Fruit fly (Drosophila melanogaster) whole organism, embryonic: ENCODE measurements around the gene Cpr62Ba.
A peak's percentile ranks its signal among the peaks of the same experiment; 100 is the strongest.

ENCODE experiments used
- Asciz ChIP-seq: fragments of 200-800 bp; sonication (Bioruptor generic); optimal IDR thresholded peaks from 2 replicates; lab custom pipeline; 2017; ENCODE audit warnings: missing biosample characterization, mild to moderate bottlenecking, missing genetic modification characterization, missing genetic modification reagents
- B-H2 ChIP-seq: fragments of 200-800 bp; sonication (Bioruptor generic); optimal IDR thresholded peaks from 2 replicates; lab custom pipeline; 2018; ENCODE audit warnings: missing biosample characterization, mild to moderate bottlenecking, missing genetic modification characterization
- Blimp-1 ChIP-seq: fragments of 200-800 bp; sonication (Bioruptor generic); optimal IDR thresholded peaks from 3 replicates; lab custom pipeline; 2018; ENCODE audit warnings: missing biosample characterization, missing genetic modification characterization, mild to moderate bottlenecking, moderate library complexity, missing genetic modification reagents
- BtbVII ChIP-seq: fragments of 200-800 bp; sonication (Bioruptor generic); optimal IDR thresholded peaks from 3 replicates; lab custom pipeline; 2017; ENCODE audit warnings: missing biosample characterization, mild to moderate bottlenecking, missing genetic modification characterization
- CG10431 ChIP-seq: fragments of 200-800 bp; sonication (Bioruptor generic); optimal IDR thresholded peaks from 3 replicates; lab custom pipeline; 2018; ENCODE audit warnings: missing biosample characterization, mild to moderate bottlenecking, missing genetic modification characterization
- CG10959 ChIP-seq: fragments of 200-800 bp; sonication (Bioruptor generic); IDR thresholded peaks from 2 replicates; pipeline ENCODE4 v1.3.6; 2022; ENCODE audit warnings: missing biosample characterization, missing genetic modification characterization
- CG12219 ChIP-seq: fragments of 200-800 bp; sonication (Bioruptor generic); optimal IDR thresholded peaks from 3 replicates; lab custom pipeline; 2018; ENCODE audit warnings: missing biosample characterization, mild to moderate bottlenecking, missing genetic modification characterization
- CG12659 ChIP-seq: fragments of 200-800 bp; sonication (Bioruptor generic); optimal IDR thresholded peaks from 3 replicates; lab custom pipeline; 2017; ENCODE audit warnings: mild to moderate bottlenecking, missing biosample characterization, missing genetic modification reagents, missing genetic modification characterization
- CG14860 ChIP-seq: fragments of 200-800 bp; sonication (Bioruptor generic); IDR thresholded peaks from 3 replicates; pipeline ENCODE4 v1.3.6; 2022; ENCODE audit warnings: missing biosample characterization, missing genetic modification characterization; ENCODE audit not compliant: partially characterized antibody
- CG15011 ChIP-seq: fragments of 200-800 bp; sonication (Bioruptor generic); optimal IDR thresholded peaks from 3 replicates; lab custom pipeline; 2018; ENCODE audit warnings: missing biosample characterization, mild to moderate bottlenecking, missing genetic modification characterization
- CG15073 ChIP-seq: fragments of 200-800 bp; sonication (Bioruptor generic); optimal IDR thresholded peaks from 2 replicates; lab custom pipeline; 2016; ENCODE audit warnings: missing biosample characterization, missing genetic modification characterization
- CG15514 ChIP-seq: fragments of 200-800 bp; sonication (Bioruptor generic); optimal IDR thresholded peaks from 3 replicates; lab custom pipeline; 2017; ENCODE audit warnings: missing biosample characterization, missing genetic modification characterization, mild to moderate bottlenecking, moderate library complexity, missing genetic modification reagents
- CG16863 ChIP-seq: fragments of 200-800 bp; sonication (Bioruptor generic); optimal IDR thresholded peaks from 3 replicates; lab custom pipeline; 2016; ENCODE audit warnings: missing biosample characterization, missing genetic modification characterization
- CG17186 ChIP-seq: fragments of 200-800 bp; sonication (Bioruptor generic); optimal IDR thresholded peaks from 3 replicates; lab custom pipeline; 2017; ENCODE audit warnings: missing biosample characterization, missing genetic modification reagents, missing genetic modification characterization
- CG17385 ChIP-seq: fragments of 200-800 bp; sonication (Bioruptor generic); optimal IDR thresholded peaks from 3 replicates; lab custom pipeline; 2018; ENCODE audit warnings: missing biosample characterization, mild to moderate bottlenecking, missing genetic modification characterization
- CG2199 ChIP-seq: fragments of 200-800 bp; sonication (Bioruptor generic); IDR thresholded peaks from 3 replicates; pipeline ENCODE4 v1.3.6; 2022; ENCODE audit warnings: missing biosample characterization, missing genetic modification characterization
- CG2202 ChIP-seq: fragments of 200-800 bp; sonication (Bioruptor generic); optimal IDR thresholded peaks from 2 replicates; lab custom pipeline; 2018; ENCODE audit warnings: missing biosample characterization, mild to moderate bottlenecking, missing genetic modification characterization
- CG30431 ChIP-seq: fragments of 200-800 bp; sonication (Bioruptor generic); optimal IDR thresholded peaks from 2 replicates; lab custom pipeline; 2017; ENCODE audit warnings: missing biosample characterization, missing genetic modification characterization
- CG32532 ChIP-seq: fragments of 200-800 bp; sonication (Bioruptor generic); IDR thresholded peaks from 2 replicates; pipeline ENCODE4 v1.3.6; 2022; ENCODE audit warnings: missing biosample characterization, missing genetic modification characterization
- CG3838 ChIP-seq: fragments of 200-800 bp; sonication (Bioruptor generic); optimal IDR thresholded peaks from 3 replicates; lab custom pipeline; 2016; ENCODE audit warnings: missing biosample characterization, missing genetic modification characterization
- CG7745 ChIP-seq: fragments of 200-800 bp; sonication (Bioruptor generic); optimal IDR thresholded peaks from 2 replicates; lab custom pipeline; 2018; ENCODE audit warnings: missing biosample characterization, mild to moderate bottlenecking, missing genetic modification characterization, moderate library complexity
- CG8089 ChIP-seq: fragments of 200-800 bp; sonication (Bioruptor generic); optimal IDR thresholded peaks from 3 replicates; lab custom pipeline; 2016; ENCODE audit warnings: missing biosample characterization, missing genetic modification characterization
- CG9437 ChIP-seq: fragments of 200-800 bp; sonication (Bioruptor generic); optimal IDR thresholded peaks from 2 replicates; lab custom pipeline; 2018; ENCODE audit warnings: missing biosample characterization, mild to moderate bottlenecking, missing genetic modification characterization
- D19B ChIP-seq: fragments of 200-800 bp; sonication (Bioruptor generic); optimal IDR thresholded peaks from 2 replicates; lab custom pipeline; 2017; ENCODE audit warnings: missing biosample characterization, mild to moderate bottlenecking, missing genetic modification characterization
- Deaf1 ChIP-seq: fragments of 200-800 bp; optimal IDR thresholded peaks from 3 replicates; lab custom pipeline; 2019; ENCODE audit warnings: missing biosample characterization, mild to moderate bottlenecking, missing genetic modification characterization, moderate library complexity
- Dfd ChIP-seq, 2 experiments: fragments of >200 bp; optimal IDR thresholded peaks; 2 replicates each; lab custom pipeline; 2017; ENCODE audit warnings: missing biosample characterization in 2 of 2, missing genetic modification characterization in 2 of 2
- Dll ChIP-seq: fragments of 200-800 bp; sonication (Bioruptor generic); IDR thresholded peaks from 4 replicates; pipeline ENCODE4 v1.3.6; 2022; ENCODE audit warnings: missing biosample characterization, missing genetic modification characterization; ENCODE audit not compliant: partially characterized antibody
- Doc2 ChIP-seq: fragments of 200-800 bp; sonication (Bioruptor generic); IDR thresholded peaks from 2 replicates; pipeline ENCODE4 v1.3.6; 2022; ENCODE audit warnings: missing biosample characterization, missing genetic modification characterization
- Hr51 ChIP-seq, 2 experiments: fragments of 200-800 bp; sonication (Bioruptor generic); optimal IDR thresholded peaks; 2 replicates in 1 of 2; 3 replicates in 1 of 2; lab custom pipeline; 2016 to 2018; ENCODE audit warnings: missing biosample characterization in 2 of 2, missing genetic modification characterization in 2 of 2, mild to moderate bottlenecking in 1 of 2, moderate library complexity in 1 of 2
- Hr78 ChIP-seq, 2 experiments: fragments of 200-800 bp in 1 of 2; fragments of >200 bp in 1 of 2; sonication (Bioruptor generic) in 1 of 2; optimal IDR thresholded peaks; 2 replicates each; lab custom pipeline; 2017 to 2019; ENCODE audit warnings: missing biosample characterization in 2 of 2, missing genetic modification characterization in 2 of 2, mild to moderate bottlenecking in 1 of 2, moderate library complexity in 1 of 2
- Hsf ChIP-seq: fragments of 200-800 bp; sonication (Bioruptor generic); optimal IDR thresholded peaks from 3 replicates; lab custom pipeline; 2016; ENCODE audit warnings: missing biosample characterization, missing genetic modification characterization
- Nf-YA ChIP-seq: fragments of 200-800 bp; sonication (Bioruptor generic); IDR thresholded peaks from 2 replicates; pipeline ENCODE4 v1.3.6; 2022; ENCODE audit warnings: missing biosample characterization, missing genetic modification characterization
- Six4 ChIP-seq: fragments of 200-800 bp; sonication (Bioruptor generic); optimal IDR thresholded peaks from 2 replicates; lab custom pipeline; 2016; ENCODE audit warnings: missing biosample characterization, missing genetic modification characterization
- Ssrp ChIP-seq: fragments of 200-800 bp; sonication (Bioruptor generic); optimal IDR thresholded peaks from 2 replicates; lab custom pipeline; 2018; ENCODE audit warnings: missing biosample characterization, mild to moderate bottlenecking, missing genetic modification characterization, moderate library complexity
- Stat92E ChIP-seq, 3 experiments: fragments of >200 bp in 2 of 3; fragments of 200-800 bp in 1 of 3; sonication (Bioruptor generic) in 1 of 3; optimal IDR thresholded peaks; 2 replicates each; lab custom pipeline; 2017 to 2019; ENCODE audit warnings: missing biosample characterization in 3 of 3, missing genetic modification characterization in 3 of 3, mild to moderate bottlenecking in 1 of 3, moderate library complexity in 1 of 3
- abd-A ChIP-seq: fragments of 200-800 bp; sonication (Bioruptor generic); optimal IDR thresholded peaks from 3 replicates; lab custom pipeline; 2019; ENCODE audit warnings: missing biosample characterization, mild to moderate bottlenecking, missing genetic modification characterization, moderate library complexity
- ara ChIP-seq: fragments of 200-800 bp; sonication (Bioruptor generic); IDR thresholded peaks from 2 replicates; pipeline ENCODE4 v1.3.6; 2022; ENCODE audit warnings: missing biosample characterization, missing genetic modification characterization
- dpn ChIP-seq, 2 experiments: fragments of 200-800 bp; sonication (Bioruptor generic); optimal IDR thresholded peaks; 3 replicates each; lab custom pipeline; 2016; ENCODE audit warnings: missing biosample characterization in 2 of 2, missing genetic modification characterization in 2 of 2
- insv ChIP-seq, 2 experiments: fragments of 200-800 bp; sonication (Bioruptor generic); optimal IDR thresholded peaks; 3 replicates each; lab custom pipeline; 2016 to 2018; ENCODE audit warnings: missing biosample characterization in 2 of 2, missing genetic modification characterization in 2 of 2
- lov ChIP-seq, 2 experiments: fragments of 200-800 bp in 1 of 2; fragments of >200 bp in 1 of 2; sonication (Bioruptor generic) in 1 of 2; IDR thresholded peaks in 1 of 2; optimal IDR thresholded peaks in 1 of 2; 2 replicates in 1 of 2; 3 replicates in 1 of 2; pipeline versions ENCODE4 v1.3.6 to Lab custom; 2017 to 2022; ENCODE audit warnings: missing biosample characterization in 1 of 2, missing genetic modification characterization in 1 of 2
- luna ChIP-seq: fragments of 200-800 bp; sonication (Bioruptor generic); optimal IDR thresholded peaks from 2 replicates; lab custom pipeline; 2016; ENCODE audit warnings: missing biosample characterization, missing genetic modification characterization
- p53 ChIP-seq: fragments of 200-800 bp; sonication (Bioruptor generic); optimal IDR thresholded peaks from 2 replicates; lab custom pipeline; 2016; ENCODE audit warnings: missing biosample characterization, missing genetic modification characterization
- pros ChIP-seq: fragments of 200-800 bp; sonication (Bioruptor generic); optimal IDR thresholded peaks from 3 replicates; lab custom pipeline; 2019; ENCODE audit warnings: missing biosample characterization, mild to moderate bottlenecking, missing genetic modification characterization, moderate library complexity
- ro ChIP-seq: fragments of 200-800 bp; sonication (Bioruptor generic); IDR thresholded peaks from 2 replicates; pipeline ENCODE4 v1.3.6; 2022; ENCODE audit warnings: missing biosample characterization, missing genetic modification characterization
- seq ChIP-seq: fragments of 200-800 bp; sonication (Bioruptor generic); IDR thresholded peaks from 2 replicates; pipeline ENCODE4 v1.3.6; 2022; ENCODE audit warnings: missing biosample characterization, missing genetic modification characterization
- trem ChIP-seq: fragments of 200-800 bp; optimal IDR thresholded peaks from 3 replicates; lab custom pipeline; 2019; ENCODE audit warnings: missing biosample characterization, mild to moderate bottlenecking, missing genetic modification characterization, moderate library complexity
- unpg ChIP-seq: fragments of 200-800 bp; sonication (Bioruptor generic); optimal IDR thresholded peaks from 3 replicates; lab custom pipeline; 2018; ENCODE audit warnings: missing biosample characterization, mild to moderate bottlenecking, missing genetic modification characterization, moderate library complexity
- wdn ChIP-seq: fragments of 200-800 bp; sonication (Bioruptor generic); IDR thresholded peaks from 2 replicates; pipeline ENCODE4 v1.3.6; 2022; ENCODE audit warnings: missing biosample characterization, missing genetic modification characterization

The Cpr62Ba gene

DNA sequence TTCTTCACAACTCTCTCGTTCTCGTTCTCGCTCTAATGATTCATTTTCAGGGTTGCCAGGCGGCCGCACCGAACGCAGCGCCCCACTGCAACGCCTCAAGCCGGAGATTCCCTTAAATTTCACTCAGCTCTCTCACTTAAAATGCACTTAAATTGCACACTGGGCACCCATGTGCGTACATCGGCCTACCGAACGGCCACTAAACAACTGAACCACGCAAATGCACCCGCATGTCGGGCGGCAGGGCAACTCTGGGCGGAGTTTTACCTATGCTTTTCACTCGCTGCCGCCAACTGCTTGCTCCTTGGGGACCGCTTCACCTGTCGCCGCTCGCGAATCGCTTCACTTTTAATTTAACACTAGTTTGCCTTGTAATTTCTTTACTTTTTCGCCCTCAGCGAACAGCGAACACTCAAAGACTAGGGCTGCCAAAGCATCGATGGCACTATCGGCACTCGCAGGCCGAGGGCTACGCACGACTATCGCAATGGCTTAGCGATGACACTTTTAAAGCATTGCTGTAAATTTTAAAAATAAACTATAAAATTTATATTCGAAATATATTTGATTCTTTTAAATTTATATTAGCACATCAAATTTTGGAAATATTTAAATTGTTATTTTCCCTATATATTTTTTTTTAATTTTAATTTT is 30.3 kb upstream of the Cpr62Ba start, which contains the start of gene Rap1 (continued):
- TF ChIP-seq Doc2 (GFP tag; lab: Robert Waterston, UW) (no peak), D19B (GFP tag; lab: Kevin White, UChicago) (peak; percentile 36), BtbVII (GFP tag; lab: Kevin White, UChicago) (no peak), Ssrp (tag; lab: Kevin White, UChicago) (no peak), CG7745 (tag; lab: Kevin White, UChicago) (no peak), CG16863 (GFP tag; lab: Kevin White, UChicago) (peak; percentile 25), seq (GFP tag; lab: Robert Waterston, UW) (peak; percentile 26; the same call in 1 of the 2 replicates), Six4 (GFP tag; lab: Kevin White, UChicago) (peak; percentile 62), ara (GFP tag; lab: Robert Waterston, UW) (peak; percentile 54), CG30431 (GFP tag; lab: Kevin White, UChicago) (no peak), p53 (no peak), CG3838 (GFP tag; lab: Kevin White, UChicago) (no peak), Dfd (GFP tag; optimal IDR thresholded peaks at IDR 0.05; lab: Kevin White, UChicago) (no peak), luna (peak; percentile 19), Dll (GFP tag; lab: Robert Waterston, UW) (peak; percentile 89), CG12659 (GFP tag; lab: Kevin White, UChicago) (peak; percentile 64), Hr78 (GFP tag; optimal IDR thresholded peaks at IDR 0.05; lab: Kevin White, UChicago) (no peak), B-H2 (GFP tag; lab: Kevin White, UChicago) (peak; percentile 28), pros (GFP tag; lab: Kevin White, UChicago) (peak; percentile 50), Nf-YA (GFP tag; lab: Robert Waterston, UW) (peak; percentile 21; the same call in 1 of the 2 replicates), CG15514 (peak; percentile 86), Blimp-1 (GFP tag; lab: Kevin White, UChicago) (peak; percentile 50), CG14860 (GFP tag; lab: Robert Waterston, UW) (peak; percentile 87), ro (GFP tag; lab: Robert Waterston, UW) (no peak), Asciz (GFP tag; lab: Kevin White, UChicago) (no peak), CG2199 (GFP tag; lab: Robert Waterston, UW) (no peak), CG2202 (tag; lab: Kevin White, UChicago) (no peak), CG12219 (no peak), CG15073 (GFP tag; lab: Kevin White, UChicago) (no peak), CG9437 (GFP tag; lab: Kevin White, UChicago) (peak; percentile 8), wdn (GFP tag; lab: Robert Waterston, UW) (peak; percentile 51; the same call in 1 of the 2 replicates), lov (optimal IDR thresholded peaks at IDR 0.05; lab: Kevin White, UChicago) (no peak), lov (GFP tag; IDR thresholded peaks at IDR 0.05; lab: Robert Waterston, UW) (no peak), CG15011 (GFP tag; lab: Kevin White, UChicago) (no peak), trem (tag; lab: Kevin White, UChicago) (peak; percentile 53), CG10959 (GFP tag; lab: Robert Waterston, UW) (peak; percentile 58), insv (GFP tag; optimal IDR thresholded peaks at IDR 0.05; lab: Kevin White, UChicago) (no peak), Stat92E (GFP tag; optimal IDR thresholded peaks at IDR 0.05; lab: Kevin White, UChicago) (no peak), abd-A (tag; lab: Kevin White, UChicago) (no peak), CG8089 (peak; percentile 16), CG32532 (GFP tag; lab: Robert Waterston, UW) (peak; percentile 89), Hr51 (GFP tag; optimal IDR thresholded peaks at IDR 0.05; lab: Kevin White, UChicago) (peak in 1 of 2 experiments; percentile 39), Hsf (GFP tag; lab: Kevin White, UChicago) (peak; percentile 50), unpg (GFP tag; lab: Kevin White, UChicago) (no peak), CG17385 (GFP tag; lab: Kevin White, UChicago) (no peak), dpn (GFP tag; optimal IDR thresholded peaks at IDR 0.05; lab: Kevin White, UChicago) (peak; percentile 45 to 70), CG10431 (GFP tag; lab: Kevin White, UChicago) (no peak), Deaf1 (tag; lab: Kevin White, UChicago) (peak; percentile 12), CG17186 (GFP tag; lab: Kevin White, UChicago) (peak; percentile 69)
